Worm (Caenorhabditis elegans): ENCODE data around the gene F13H10.6.

Gene F13H10.6

DNA sequence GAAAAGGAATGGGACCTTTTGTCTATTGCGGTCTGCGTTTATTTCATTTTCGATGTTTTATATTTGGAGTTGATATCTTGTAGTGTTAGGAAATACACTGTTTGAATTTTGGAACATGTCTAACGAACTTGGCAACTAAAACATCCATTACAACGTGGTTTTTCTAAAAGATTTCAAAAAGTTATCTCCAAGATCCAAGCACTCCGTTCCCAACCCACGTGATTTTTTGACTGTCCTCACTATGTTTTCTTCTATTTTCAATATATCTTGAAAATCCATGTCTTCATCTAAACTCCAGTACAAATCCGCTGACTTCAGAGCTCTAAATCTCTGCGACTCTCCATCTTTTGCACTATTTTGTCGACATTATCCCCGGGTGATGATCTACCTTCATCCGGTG lies 7.5 kb upstream of the F13H10.6 start, which contains the start of gene F13H10.9:
F13H10.9 (plus strand) TSS at position 301 of the 400 bp plus-strand sequence.
- no peak for TF ChIP-seq nfya-1 (tag; optimal IDR thresholded peaks at IDR 0.05; ENCODE audit: insufficient read depth)
- TF ChIP-seq daf-12 (tag; optimal IDR thresholded peaks at IDR 0.05), result no peak
- no peak for TF ChIP-seq ceh-82 (tag; optimal IDR thresholded peaks at IDR 0.05)
- no peak for TF ChIP-seq zag-1 (tag; optimal IDR thresholded peaks at IDR 0.05)
- no peak for TF ChIP-seq hmg-11 (tag; optimal IDR thresholded peaks at IDR 0.05)
- TF ChIP-seq jun-1 (tag; optimal IDR thresholded peaks at IDR 0.05), result no peak
- no peak for TF ChIP-seq aly-2 (tag; optimal IDR thresholded peaks at IDR 0.05)
- no peak for TF ChIP-seq sea-2 (GFP tag; optimal IDR thresholded peaks at IDR 0.05)
- TF ChIP-seq ztf-4 (tag; optimal IDR thresholded peaks at IDR 0.05), result no peak

ce11 chrIV:11004273-11004672 lies 4.8 kb upstream of the F13H10.6 start, which contains the start of gene F13H10.1:
Gene F13H10.1, plus strand, starts transcription at chrIV:11004573.
- no peak for TF ChIP-seq nhr-67 (tag; optimal IDR thresholded peaks at IDR 0.05)
- TF ChIP-seq egl-5 (tag; optimal IDR thresholded peaks at IDR 0.05), result no peak
- no peak for TF ChIP-seq nhr-237 (tag; optimal IDR thresholded peaks at IDR 0.05)
- no peak for TF ChIP-seq pha-4 (tag; optimal IDR thresholded peaks at IDR 0.05)
- TF ChIP-seq nfya-1 (tag; optimal IDR thresholded peaks at IDR 0.05; ENCODE audit: insufficient read depth), result no peak
- TF ChIP-seq ceh-9 (tag; optimal IDR thresholded peaks at IDR 0.05), result no peak
- no peak for TF ChIP-seq elt-2 (tag; optimal IDR thresholded peaks at IDR 0.05)
- TF ChIP-seq R02D3.7 (tag; optimal IDR thresholded peaks at IDR 0.05), result no peak
- no peak for TF ChIP-seq aly-2 (tag; optimal IDR thresholded peaks at IDR 0.05)
- TF ChIP-seq egl-27 (tag; optimal IDR thresholded peaks at IDR 0.05), result no peak
- no peak for TF ChIP-seq ztf-4 (tag; optimal IDR thresholded peaks at IDR 0.05)

ce11 chrIV:11006383-11006782 lies 2.7 kb upstream of the F13H10.6 start:
- no peak for TF ChIP-seq R02D3.7 (tag; optimal IDR thresholded peaks at IDR 0.05)
- TF ChIP-seq lin-15B (tag; optimal IDR thresholded peaks at IDR 0.05), result no peak
- TF ChIP-seq nhr-11 (tag; optimal IDR thresholded peaks at IDR 0.05), result peak; percentile 40

DNA sequence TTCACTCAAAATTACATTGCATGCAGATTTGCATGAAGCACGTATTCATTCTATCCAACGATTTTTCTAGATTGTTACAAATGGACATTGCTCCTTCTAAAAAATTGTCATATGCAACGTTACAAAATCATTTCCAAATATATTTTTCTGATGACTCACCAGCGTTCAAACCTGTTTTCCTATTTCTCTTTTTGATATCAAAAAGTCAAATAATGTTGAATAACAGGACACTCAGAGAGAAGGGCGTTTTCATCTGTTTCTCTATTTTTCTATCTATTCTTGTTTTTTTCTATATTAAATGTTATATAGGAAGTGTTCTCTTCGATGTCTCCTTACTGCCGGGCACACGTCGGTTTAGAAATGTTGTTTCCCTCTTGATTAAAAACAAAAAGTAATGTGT lies 2.2 kb upstream of the F13H10.6 start:
- no peak for TF ChIP-seq aly-2 (tag; optimal IDR thresholded peaks at IDR 0.05)
- no peak for TF ChIP-seq hmg-11 (tag; optimal IDR thresholded peaks at IDR 0.05)
- TF ChIP-seq ceh-16 (tag; optimal IDR thresholded peaks at IDR 0.05), result no peak
- no peak for TF ChIP-seq snpc-4 (tag; optimal IDR thresholded peaks at IDR 0.05)
- no peak for TF ChIP-seq ceh-28 (tag; optimal IDR thresholded peaks at IDR 0.05)
- TF ChIP-seq pha-4 (tag; optimal IDR thresholded peaks at IDR 0.05), result no peak
- TF ChIP-seq ama-1 (optimal IDR thresholded peaks at IDR 0.05), result no peak
- TF ChIP-seq lin-15B (tag; optimal IDR thresholded peaks at IDR 0.05), result no peak

- no peak for TF ChIP-seq mml-1 (tag; optimal IDR thresholded peaks at IDR 0.05)
- peak; percentile 48 for TF ChIP-seq hmg-11 (tag; optimal IDR thresholded peaks at IDR 0.05)
- TF ChIP-seq nhr-67 (tag; optimal IDR thresholded peaks at IDR 0.05), result no peak
- peak; percentile 20 for TF ChIP-seq nhr-25 (tag; optimal IDR thresholded peaks at IDR 0.05)
- no peak for TF ChIP-seq skn-1 (tag; optimal IDR thresholded peaks at IDR 0.05)
- TF ChIP-seq ceh-16 (tag; optimal IDR thresholded peaks at IDR 0.05), result no peak
- no peak for TF ChIP-seq pqm-1 (tag; optimal IDR thresholded peaks at IDR 0.05)
- no peak for TF ChIP-seq elt-3 (tag; optimal IDR thresholded peaks at IDR 0.05)
- no peak for TF ChIP-seq ZK546.5 (tag; optimal IDR thresholded peaks at IDR 0.05)
- no peak for TF ChIP-seq R02D3.7 (tag; optimal IDR thresholded peaks at IDR 0.05)
- TF ChIP-seq aly-2 (tag; optimal IDR thresholded peaks at IDR 0.05), result no peak
- TF ChIP-seq lin-15B (tag; optimal IDR thresholded peaks at IDR 0.05), result no peak
- peak; percentile 81 for TF ChIP-seq pha-4 (tag; optimal IDR thresholded peaks at IDR 0.05)
- TF ChIP-seq elt-1 (tag; optimal IDR thresholded peaks at IDR 0.05), result no peak
- TF ChIP-seq jun-1 (tag; optimal IDR thresholded peaks at IDR 0.05), result peak; percentile 10
- peak; percentile 54 for TF ChIP-seq nhr-23 (tag; optimal IDR thresholded peaks at IDR 0.05)
- TF ChIP-seq nhr-12 (tag; optimal IDR thresholded peaks at IDR 0.05), result no peak
- TF ChIP-seq nfya-1 (tag; optimal IDR thresholded peaks at IDR 0.05; ENCODE audit: insufficient read depth), result peak; percentile 1
Observed at ce11 chrIV:11008255-11008654, 841 bp upstream of the F13H10.6 start.

DNA sequence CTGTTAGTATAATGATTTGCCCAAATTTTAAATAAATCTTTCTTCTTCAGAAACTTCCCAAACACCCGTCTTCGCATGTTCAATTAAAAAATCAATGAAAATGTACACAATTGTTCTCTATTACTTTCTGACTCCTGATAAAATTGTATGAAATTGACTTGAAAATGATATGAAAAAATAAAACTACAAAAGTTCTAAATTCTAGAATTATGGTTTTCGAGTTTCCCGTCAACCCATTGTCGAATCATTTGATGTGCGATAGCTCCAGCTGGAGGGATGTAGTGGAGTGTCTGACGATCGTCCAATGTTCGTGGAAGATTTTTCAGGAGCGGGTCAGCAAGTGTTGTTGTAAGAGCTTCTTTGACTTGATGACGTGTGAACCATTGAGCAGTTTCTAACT lies 832 bp downstream of the F13H10.6 start:
- no peak for TF ChIP-seq hmg-11 (tag; optimal IDR thresholded peaks at IDR 0.05)
